Worm (Caenorhabditis elegans) whole organism, young adult: ENCODE measurements around the gene rpap-2.

Experiments used
- D2030.7 ChIP-seq: fragments of 200-800 bp; sonication (Bioruptor generic); IDR thresholded peaks from 2 replicates; pipeline ENCODE4 v1.3.6; 2022; ENCODE audit warnings: missing genetic modification reagents, missing genetic modification characterization, missing compliant biosample characterization
- F23B12.7 ChIP-seq: sonication (generic microtip); optimal IDR thresholded peaks from 2 replicates; lab custom pipeline; 2017; ENCODE audit warnings: missing genetic modification characterization, mild to moderate bottlenecking, missing compliant biosample characterization, antibody characterized with exemption, moderate library complexity; ENCODE audit not compliant: insufficient read depth
- F33H1.4 ChIP-seq: fragments of 200-800 bp; sonication (Bioruptor generic); IDR thresholded peaks from 2 replicates; pipeline ENCODE4 v1.3.6; 2022; ENCODE audit warnings: missing genetic modification reagents, missing genetic modification characterization, missing compliant biosample characterization
- F49E8.2 ChIP-seq: sonication (generic microtip); optimal IDR thresholded peaks from 3 replicates; lab custom pipeline; 2017; ENCODE audit warnings: missing genetic modification characterization, mild to moderate bottlenecking, missing compliant biosample characterization, antibody characterized with exemption, moderate library complexity; ENCODE audit not compliant: insufficient read depth
- Y53F4B.3 ChIP-seq: fragments of 200-800 bp; sonication (Bioruptor generic); IDR thresholded peaks from 2 replicates; pipeline ENCODE4 v1.3.6; 2022; ENCODE audit warnings: missing genetic modification reagents, missing genetic modification characterization, missing compliant biosample characterization
- Y67H2A.10 ChIP-seq: fragments of 200-800 bp; sonication (Bioruptor generic); conservative IDR thresholded peaks from 2 replicates; pipeline ENCODE4 v1.3.6; 2022; ENCODE audit warnings: missing genetic modification reagents, missing genetic modification characterization, missing compliant biosample characterization
- Y95B8A.8 ChIP-seq: fragments of 200-800 bp; sonication (Bioruptor generic); IDR thresholded peaks from 2 replicates; pipeline ENCODE4 v1.3.6; 2022; ENCODE audit warnings: missing genetic modification reagents, missing genetic modification characterization, missing compliant biosample characterization
- aptf-3 ChIP-seq: fragments of 200-800 bp; sonication (Bioruptor generic); IDR thresholded peaks from 2 replicates; pipeline ENCODE4 v1.3.6; 2022; ENCODE audit warnings: missing genetic modification characterization, missing compliant biosample characterization
- attf-5 ChIP-seq: fragments of 200-800 bp; sonication (Bioruptor generic); optimal IDR thresholded peaks from 2 replicates; lab custom pipeline; 2018; ENCODE audit warnings: mild to moderate bottlenecking, missing genetic modification characterization, missing compliant biosample characterization
- cebp-1 ChIP-seq, 2 experiments: fragments of 200-800 bp in 1 of 2; sonication (Bioruptor generic) in 1 of 2; sonication (generic microtip) in 1 of 2; IDR thresholded peaks in 1 of 2; optimal IDR thresholded peaks in 1 of 2; 2 replicates each; pipeline versions ENCODE4 v1.3.6 to Lab custom; 2017 to 2022; ENCODE audit warnings: missing compliant biosample characterization in 2 of 2, missing genetic modification characterization in 2 of 2, mild to moderate bottlenecking in 1 of 2, missing genetic modification reagents in 1 of 2, moderate library complexity in 1 of 2
- ceh-27 ChIP-seq: fragments of 200-800 bp; sonication (Bioruptor generic); optimal IDR thresholded peaks from 2 replicates; lab custom pipeline; 2018; ENCODE audit warnings: mild to moderate bottlenecking, missing genetic modification characterization, moderate library complexity, missing compliant biosample characterization
- ceh-58 ChIP-seq: fragments of 200-800 bp; sonication (Bioruptor generic); IDR thresholded peaks from 2 replicates; pipeline ENCODE4 v1.3.6; 2022; ENCODE audit warnings: missing genetic modification characterization, missing compliant biosample characterization
- dox-1 ChIP-seq: fragments of 200-800 bp; sonication (Bioruptor generic); IDR thresholded peaks from 2 replicates; pipeline ENCODE4 v1.3.6; 2022; ENCODE audit warnings: missing genetic modification reagents, missing genetic modification characterization, missing compliant biosample characterization
- dpff-1 ChIP-seq: sonication (generic microtip); optimal IDR thresholded peaks from 2 replicates; lab custom pipeline; 2017; ENCODE audit warnings: mild to moderate bottlenecking, missing genetic modification characterization, missing compliant biosample characterization
- dpl-1 ChIP-seq: fragments of 150-350 bp; optimal IDR thresholded peaks from 2 replicates; lab custom pipeline; 2014; ENCODE audit warnings: missing biosample characterization, missing genetic modification reagents, missing genetic modification characterization
- efl-1 ChIP-seq: fragments of 150-350 bp; optimal IDR thresholded peaks from 2 replicates; lab custom pipeline; 2014; ENCODE audit warnings: missing biosample characterization, missing genetic modification reagents, missing genetic modification characterization
- hmg-1.2 ChIP-seq: fragments of 200-800 bp; sonication (Bioruptor generic); IDR thresholded peaks from 2 replicates; pipeline ENCODE4 v1.3.6; 2022; ENCODE audit warnings: missing genetic modification reagents, missing genetic modification characterization, missing compliant biosample characterization
- let-526 ChIP-seq: fragments of 200-800 bp; sonication (Bioruptor generic); IDR thresholded peaks from 2 replicates; pipeline ENCODE4 v1.3.6; 2022; ENCODE audit warnings: missing genetic modification reagents, missing genetic modification characterization, missing compliant biosample characterization
- let-607 ChIP-seq, 2 experiments: fragments of 200-800 bp in 1 of 2; sonication (Bioruptor generic) in 1 of 2; sonication (generic microtip) in 1 of 2; optimal IDR thresholded peaks; 2 replicates each; lab custom pipeline; 2016 to 2018; ENCODE audit warnings: mild to moderate bottlenecking in 2 of 2, missing compliant biosample characterization in 2 of 2, missing genetic modification characterization in 2 of 2, moderate library complexity in 2 of 2, missing genotype in 1 of 2
- lin-40 ChIP-seq: sonication (generic microtip); optimal IDR thresholded peaks from 2 replicates; lab custom pipeline; 2016; ENCODE audit warnings: missing genetic modification characterization, mild to moderate bottlenecking, missing compliant biosample characterization, missing genotype, missing genetic modification reagents
- lin-54 ChIP-seq: fragments of 200-800 bp; sonication (Bioruptor generic); optimal IDR thresholded peaks from 2 replicates; lab custom pipeline; 2018; ENCODE audit warnings: mild to moderate bottlenecking, missing genetic modification characterization, missing compliant biosample characterization
- lsl-1 ChIP-seq: fragments of 200-800 bp; sonication (Bioruptor generic); optimal IDR thresholded peaks from 2 replicates; lab custom pipeline; 2018; ENCODE audit warnings: mild to moderate bottlenecking, missing genetic modification characterization, moderate library complexity, missing compliant biosample characterization
- madf-6 ChIP-seq: fragments of 200-800 bp; sonication (Bioruptor generic); IDR thresholded peaks from 2 replicates; pipeline ENCODE4 v1.3.6; 2022; ENCODE audit warnings: missing genetic modification reagents, missing genetic modification characterization, missing compliant biosample characterization
- mcd-1 ChIP-seq: fragments of 200-800 bp; sonication (Bioruptor generic); IDR thresholded peaks from 2 replicates; pipeline ENCODE4 v1.3.6; 2022; ENCODE audit warnings: missing genetic modification reagents, missing genetic modification characterization, missing compliant biosample characterization
- nhr-80 ChIP-seq: sonication (generic microtip); optimal IDR thresholded peaks from 2 replicates; lab custom pipeline; 2016; ENCODE audit warnings: missing genetic modification characterization, missing compliant biosample characterization
- nhr-90 ChIP-seq: sonication (generic microtip); optimal IDR thresholded peaks from 2 replicates; lab custom pipeline; 2016; ENCODE audit warnings: missing genotype, mild to moderate bottlenecking, missing genetic modification characterization, missing compliant biosample characterization
- snpc-1.3 ChIP-seq: sonication (generic microtip); optimal IDR thresholded peaks from 2 replicates; lab custom pipeline; 2017; ENCODE audit warnings: missing genetic modification characterization, mild to moderate bottlenecking, missing compliant biosample characterization, antibody characterized with exemption, moderate library complexity, missing genotype, missing genetic modification reagents; ENCODE audit not compliant: insufficient read depth
- snpc-3.4 ChIP-seq: sonication (generic microtip); optimal IDR thresholded peaks from 2 replicates; lab custom pipeline; 2017; ENCODE audit warnings: missing genetic modification characterization, mild to moderate bottlenecking, missing compliant biosample characterization, antibody characterized with exemption, moderate library complexity, missing genotype, missing genetic modification reagents
- snpc-4 ChIP-seq, 5 experiments: fragments of 150-350 bp in 1 of 5; sonication (generic microtip) in 4 of 5; optimal IDR thresholded peaks; 2 replicates each; lab custom pipeline; 2014 to 2018; ENCODE audit warnings: missing genetic modification characterization in 5 of 5, missing biosample characterization in 3 of 5, antibody characterized with exemption in 2 of 5, mild to moderate bottlenecking in 2 of 5, missing compliant biosample characterization in 2 of 5, missing genotype in 2 of 5, moderate library complexity in 2 of 5, missing genetic modification reagents in 1 of 5
- tbp1 ChIP-seq: fragments of 200-800 bp; sonication (Bioruptor generic); optimal IDR thresholded peaks from 2 replicates; lab custom pipeline; 2018; ENCODE audit warnings: mild to moderate bottlenecking, missing genetic modification characterization, missing compliant biosample characterization
- xnd-1 ChIP-seq: sonication (generic microtip); optimal IDR thresholded peaks from 2 replicates; lab custom pipeline; 2016; ENCODE audit warnings: missing genotype, missing genetic modification reagents, missing genetic modification characterization, missing compliant biosample characterization
- ztf-18 ChIP-seq: sonication (generic microtip); optimal IDR thresholded peaks from 2 replicates; lab custom pipeline; 2016; ENCODE audit warnings: missing genotype, mild to moderate bottlenecking, missing genetic modification characterization, missing compliant biosample characterization
- ztf-26 ChIP-seq: sonication (generic microtip); optimal IDR thresholded peaks from 2 replicates; lab custom pipeline; 2017; ENCODE audit warnings: missing genetic modification characterization, missing compliant biosample characterization
- ztf-3 ChIP-seq: fragments of 200-800 bp; sonication (Bioruptor generic); optimal IDR thresholded peaks from 2 replicates; lab custom pipeline; 2018; ENCODE audit warnings: mild to moderate bottlenecking, missing genetic modification characterization, missing compliant biosample characterization

rpap-2 gene

DNA sequence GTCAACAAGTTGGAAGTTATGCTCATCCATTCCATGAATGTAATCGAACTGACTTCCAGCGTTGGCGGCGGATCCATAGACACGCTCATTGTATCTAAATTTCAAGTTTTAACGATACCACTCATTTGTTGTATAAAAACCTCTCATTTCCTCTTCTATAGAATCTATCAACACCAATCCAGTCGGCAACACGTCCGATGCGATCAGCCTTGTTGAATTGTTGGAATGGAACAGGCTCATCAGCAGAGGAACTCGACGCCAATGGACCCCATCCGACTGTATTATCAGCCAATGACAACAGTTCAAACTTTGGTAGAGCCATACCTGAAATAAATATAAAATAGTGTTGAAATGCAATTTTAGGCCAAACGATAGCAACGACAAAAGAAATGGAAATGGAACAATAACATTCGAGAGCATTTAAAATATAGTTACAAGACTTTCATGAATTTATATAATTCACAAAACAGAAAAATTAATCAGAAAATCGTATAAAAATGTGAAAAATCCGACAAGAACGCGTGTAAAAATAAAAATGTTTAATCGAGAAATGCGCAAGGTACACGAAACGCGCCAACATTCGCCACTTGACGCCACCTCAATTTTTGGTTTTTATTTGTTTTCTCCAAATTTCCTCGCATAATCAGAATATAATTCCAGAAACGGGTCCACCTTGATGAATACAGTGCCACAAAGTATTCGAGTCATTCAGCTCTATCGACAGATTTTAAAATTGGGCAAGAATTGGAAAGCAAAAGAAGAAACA is 3.7 kb downstream of the rpap-2 start, which contains the start of the genes eif-3.D and R08D7.4:
Gene eif-3.D, minus strand, starts transcription at position 324 of the 766 bp plus-strand sequence.
Gene R08D7.4, plus strand, starts transcription at position 638 of the 766 bp plus-strand sequence.
- TF ChIP-seq aptf-3 (GFP tag; lab: Robert Waterston, UW) (no peak), nhr-80 (tag; lab: Kevin White, UChicago) (peak; percentile 29), nhr-90 (tag; lab: Kevin White, UChicago) (no peak), ceh-58 (no peak), F23B12.7 (peak; percentile 30), efl-1 (GFP tag; lab: Kevin White, UChicago) (peak; percentile 3), lin-40 (tag; lab: Kevin White, UChicago) (peak; percentile 38), dpff-1 (tag; lab: Kevin White, UChicago) (no peak), snpc-3.4 (tag; lab: Kevin White, UChicago) (peak; percentile 36), hmg-1.2 (GFP tag; lab: Robert Waterston, UW) (peak; percentile 38; the same call in 1 of the 2 replicates), tbp1 (GFP tag; lab: Kevin White, UChicago) (peak; percentile 37), F33H1.4 (GFP tag; lab: Robert Waterston, UW) (peak; percentile 48), ztf-3 (GFP tag; lab: Kevin White, UChicago) (no peak), attf-5 (peak; percentile 49), let-526 (GFP tag; lab: Robert Waterston, UW) (no peak), madf-6 (GFP tag; lab: Robert Waterston, UW) (peak; percentile 38; the same call in 1 of the 2 replicates), ztf-26 (tag; lab: Kevin White, UChicago) (no peak), xnd-1 (tag; lab: Kevin White, UChicago) (no peak), lsl-1 (peak; percentile 50), dpl-1 (GFP tag; lab: Kevin White, UChicago) (peak; percentile 33), cebp-1 (GFP tag; IDR thresholded peaks at IDR 0.05; lab: Robert Waterston, UW) (no peak), cebp-1 (tag; optimal IDR thresholded peaks at IDR 0.05; lab: Kevin White, UChicago) (peak; percentile 51), D2030.7 (GFP tag; lab: Robert Waterston, UW) (peak; percentile 25; the same call in 1 of the 2 replicates), Y67H2A.10 (GFP tag; lab: Robert Waterston, UW) (no peak), ceh-27 (GFP tag; lab: Kevin White, UChicago) (peak; percentile 35), snpc-4 (GFP tag; optimal IDR thresholded peaks at IDR 0.05; lab: Kevin White, UChicago) (peak; percentile 0), snpc-4 (tag; optimal IDR thresholded peaks at IDR 0.05; lab: Kevin White, UChicago) (peak in 3 of 4 experiments; percentile 12 to 61 (median 20)), lin-54 (GFP tag; lab: Kevin White, UChicago) (peak; percentile 65), ztf-18 (tag; lab: Kevin White, UChicago) (peak; percentile 96), Y95B8A.8 (GFP tag; lab: Robert Waterston, UW) (0 out of 2 replicates have a peak, but pooled peaks have one; percentile 15), let-607 (tag; optimal IDR thresholded peaks at IDR 0.05; lab: Kevin White, UChicago) (peak in 1 of 2 experiments; percentile 30), mcd-1 (GFP tag; lab: Robert Waterston, UW) (peak; percentile 42), Y53F4B.3 (GFP tag; lab: Robert Waterston, UW) (no peak), snpc-1.3 (tag; lab: Kevin White, UChicago) (peak; percentile 33), dox-1 (GFP tag; lab: Robert Waterston, UW) (peak; percentile 70), F49E8.2 (tag; lab: Kevin White, UChicago) (peak; percentile 6)
